Worm (Caenorhabditis elegans): ENCODE measurements around the gene miro-1.
A peak's percentile ranks its signal among the peaks of the same experiment; 100 is the strongest.
"Not testable (repeated sequence)": the region's sequence is repeated elsewhere in the genome, so short reads cannot be mapped to it uniquely, and the experiment has no call there.

The miro-1 gene

DNA sequence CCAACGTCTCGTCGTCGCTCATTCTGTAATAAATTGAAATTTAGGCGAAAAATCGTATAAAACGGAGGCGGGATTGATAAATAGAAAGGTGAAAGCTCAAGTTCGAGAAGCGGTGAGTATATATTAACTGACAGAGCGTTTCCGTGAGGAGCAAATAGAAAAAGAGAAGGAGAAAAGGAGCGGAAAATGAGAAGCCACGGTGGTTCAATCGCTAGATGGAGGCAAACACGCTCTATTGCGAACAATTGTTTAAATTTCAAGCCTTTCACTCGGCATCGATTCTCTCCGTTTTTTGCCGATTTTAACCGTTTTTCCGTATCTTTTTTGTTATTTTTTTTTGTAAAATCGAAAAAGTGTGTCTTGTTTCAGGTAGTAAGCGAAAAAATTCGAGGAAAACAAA, at the start of gene miro-1:
TSS of gene miro-1 (minus strand) at position 23 of the 400 bp plus-strand sequence.
- not testable (repeated sequence) for TF ChIP-seq T22C8.4 (GFP tag; IDR thresholded peaks at IDR 0.05); tab-1 (GFP tag; IDR thresholded peaks at IDR 0.05); cog-1 (tag; optimal IDR thresholded peaks at IDR 0.05)

DNA sequence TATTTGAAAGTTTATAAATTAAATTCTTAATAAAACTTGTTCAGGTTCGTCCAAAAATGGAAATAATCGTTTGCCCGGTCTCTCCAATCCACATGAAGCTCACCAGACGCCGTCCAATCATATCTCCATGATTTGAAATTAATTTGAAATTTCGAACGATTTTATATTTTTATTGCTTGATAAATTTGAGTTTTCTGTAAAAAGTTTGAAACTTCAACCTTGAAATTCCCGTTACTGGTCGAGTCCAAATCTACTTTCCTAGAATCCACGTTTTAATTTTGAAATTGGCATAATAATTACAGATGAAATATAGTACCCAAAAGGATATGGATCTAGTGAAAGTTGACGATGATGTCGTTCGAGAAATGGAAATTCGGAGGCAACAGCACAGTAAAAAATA, 48.8 kb upstream of the miro-1 start, which contains the start of gene npp-26:
TSS of gene npp-26 (plus strand) at position 301 of the 400 bp plus-strand sequence.
- TF ChIP-seq med-1 (GFP tag; optimal IDR thresholded peaks at IDR 0.05; ENCODE audit: insufficient read depth) (no peak), ztf-23 (GFP tag; IDR thresholded peaks at IDR 0.05) (no peak)

DNA sequence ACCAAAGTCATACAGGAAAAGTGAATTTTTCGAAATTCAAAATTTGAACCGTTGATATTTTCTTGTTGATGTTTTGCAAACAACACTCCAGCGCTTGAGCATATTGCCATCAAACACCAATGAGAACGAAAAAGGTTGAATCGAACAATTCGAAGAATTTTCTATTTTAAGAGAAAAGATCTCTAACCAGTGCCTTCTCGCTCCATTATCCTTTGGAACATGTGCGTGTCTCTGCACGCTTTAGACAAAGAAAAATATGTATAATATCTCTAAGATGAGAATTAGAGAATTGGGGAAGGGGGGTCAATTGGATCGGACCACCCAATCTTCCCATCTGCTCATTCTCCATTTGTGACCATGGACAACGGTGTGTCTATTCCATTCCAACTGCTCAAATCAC, 48.2 kb upstream of the miro-1 start, which contains the start of gene Y17G9B.2:
TSS of gene Y17G9B.2 (plus strand) at position 301 of the 400 bp plus-strand sequence.
- TF ChIP-seq tab-1 (GFP tag; IDR thresholded peaks at IDR 0.05) (no peak), flt-1 (GFP tag; IDR thresholded peaks at IDR 0.05) (no peak), ztf-23 (GFP tag; IDR thresholded peaks at IDR 0.05) (no peak), T22C8.4 (GFP tag; IDR thresholded peaks at IDR 0.05) (no peak), klf-2 (GFP tag; conservative IDR thresholded peaks at IDR 0.05) (no peak), ztf-29 (GFP tag; IDR thresholded peaks at IDR 0.05) (no peak), med-1 (GFP tag; optimal IDR thresholded peaks at IDR 0.05; ENCODE audit: insufficient read depth) (no peak), ref-1 (GFP tag; conservative IDR thresholded peaks at IDR 0.05) (no peak), cog-1 (tag; optimal IDR thresholded peaks at IDR 0.05) (no peak)

DNA sequence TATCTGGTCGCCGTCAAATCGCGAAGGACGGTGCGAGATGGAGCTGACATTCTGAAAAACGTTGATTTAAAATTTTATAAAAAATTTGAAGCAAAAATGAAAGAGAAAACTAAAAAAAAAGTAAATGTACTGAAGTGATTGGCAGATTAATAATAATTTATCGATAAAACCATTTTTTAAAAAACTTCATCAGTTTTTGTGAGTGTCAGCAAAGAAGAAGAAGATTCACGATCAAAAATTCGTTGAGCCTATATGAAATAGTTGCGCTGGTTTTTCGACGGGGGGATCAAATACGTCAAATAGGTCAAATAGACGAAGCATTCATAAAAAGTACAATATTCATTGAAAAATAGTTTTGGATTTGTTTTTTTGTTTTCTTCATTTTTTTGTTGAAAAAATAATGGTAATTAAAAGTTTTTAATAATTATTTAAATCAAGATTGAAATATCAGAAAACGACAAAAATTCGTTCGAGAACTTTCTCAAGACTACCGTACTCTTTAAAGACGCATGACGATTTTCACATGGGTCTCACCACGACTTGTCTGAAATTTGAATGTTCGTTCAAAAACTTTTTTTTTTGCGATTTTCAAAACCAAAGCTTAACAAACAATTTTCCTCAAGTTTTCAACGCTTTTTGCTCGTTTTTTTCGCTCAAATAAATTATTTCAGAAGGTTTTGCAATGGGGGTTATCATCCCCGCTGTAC, 44.9 kb upstream of the miro-1 start, which contains the start of the genes memi-1 and cyp-31A3:
TSS of gene memi-1 (minus strand) at position 51 of the 707 bp plus-strand sequence.
TSS of gene cyp-31A3 (plus strand) at position 672 of the 707 bp plus-strand sequence.
- no peak for TF ChIP-seq med-1 (GFP tag; optimal IDR thresholded peaks at IDR 0.05; ENCODE audit: insufficient read depth)
- TF ChIP-seq ztf-29 (GFP tag; IDR thresholded peaks at IDR 0.05), result no peak
- TF ChIP-seq ref-1 (GFP tag; conservative IDR thresholded peaks at IDR 0.05), result no peak
- TF ChIP-seq ztf-23 (GFP tag; IDR thresholded peaks at IDR 0.05), result no peak
- no peak for TF ChIP-seq cog-1 (tag; optimal IDR thresholded peaks at IDR 0.05)
- TF ChIP-seq flt-1 (GFP tag; IDR thresholded peaks at IDR 0.05), result no peak
- TF ChIP-seq klf-2 (GFP tag; conservative IDR thresholded peaks at IDR 0.05), result no peak
- TF ChIP-seq tab-1 (GFP tag; IDR thresholded peaks at IDR 0.05), result no peak
- TF ChIP-seq T22C8.4 (GFP tag; IDR thresholded peaks at IDR 0.05), result no peak

DNA sequence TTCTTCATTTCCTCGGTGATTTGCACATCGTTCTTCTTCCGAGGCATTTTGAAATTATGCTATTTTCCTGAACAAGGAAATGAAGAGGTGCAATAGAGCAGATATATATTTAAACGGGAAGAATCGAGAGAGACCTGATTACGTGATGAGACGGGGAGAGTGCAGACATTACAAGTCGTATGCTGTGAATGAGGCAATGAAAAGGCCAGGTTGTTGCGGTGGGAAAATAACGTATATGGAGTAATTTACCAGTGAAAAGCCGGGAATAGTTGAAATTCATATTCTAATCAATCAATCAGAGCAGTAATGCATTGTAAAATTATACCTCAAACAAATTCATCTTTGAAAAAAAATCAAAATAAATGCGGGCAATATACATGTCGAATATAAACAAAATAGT, 43.1 kb upstream of the miro-1 start, which contains the start of gene Y17G9B.8:
TSS of gene Y17G9B.8 (minus strand) at position 182 of the 400 bp plus-strand sequence.
- TF ChIP-seq cog-1 (tag; optimal IDR thresholded peaks at IDR 0.05), result no peak
- TF ChIP-seq klf-2 (GFP tag; conservative IDR thresholded peaks at IDR 0.05), result no peak
- TF ChIP-seq ztf-23 (GFP tag; IDR thresholded peaks at IDR 0.05), result no peak
- TF ChIP-seq ztf-29 (GFP tag; IDR thresholded peaks at IDR 0.05), result no peak
- no peak for TF ChIP-seq ref-1 (GFP tag; conservative IDR thresholded peaks at IDR 0.05)
- no peak for TF ChIP-seq med-1 (GFP tag; optimal IDR thresholded peaks at IDR 0.05; ENCODE audit: insufficient read depth)
- TF ChIP-seq T22C8.4 (GFP tag; IDR thresholded peaks at IDR 0.05), result no peak
- no peak for TF ChIP-seq tab-1 (GFP tag; IDR thresholded peaks at IDR 0.05)
- no peak for TF ChIP-seq flt-1 (GFP tag; IDR thresholded peaks at IDR 0.05)

DNA sequence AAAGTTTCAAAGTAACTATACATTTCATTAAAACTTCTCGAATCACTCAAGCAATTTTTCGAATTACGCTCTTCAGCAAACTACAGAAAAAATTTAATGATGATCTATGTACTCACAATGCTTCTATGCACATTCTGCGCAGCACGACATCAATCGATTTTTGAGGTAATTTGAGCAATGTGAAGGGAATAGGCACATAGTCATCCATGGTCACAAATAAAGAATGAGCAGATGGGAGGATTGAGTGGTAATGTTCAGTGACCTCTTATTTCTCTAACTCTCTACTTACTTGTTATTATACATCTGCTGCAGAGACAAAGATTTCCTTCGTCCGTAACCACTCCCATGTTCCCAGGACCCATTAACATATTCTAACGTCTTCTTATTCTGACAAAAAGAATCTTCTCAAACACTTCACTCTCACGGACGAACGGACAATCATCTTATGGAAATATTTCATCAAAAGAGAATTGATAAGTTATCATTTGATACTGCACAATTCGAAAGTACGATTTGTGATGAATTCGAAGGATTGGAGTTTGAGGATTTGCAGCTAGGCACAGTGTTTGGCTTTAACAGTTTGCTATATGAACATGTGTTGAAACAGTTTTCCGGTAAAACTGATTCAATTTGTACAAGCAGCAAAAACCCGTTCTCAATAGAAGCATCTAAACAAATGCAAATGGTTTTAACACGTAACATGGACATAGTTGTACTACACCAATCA, 40.5 kb upstream of the miro-1 start, which contains the start of the genes fbxb-77 and Y17G9B.11:
TSS of gene fbxb-77 (minus strand) at position 229 of the 727 bp plus-strand sequence.
TSS of gene Y17G9B.11 (plus strand) at position 677 of the 727 bp plus-strand sequence.
- no peak for TF ChIP-seq flt-1 (GFP tag; IDR thresholded peaks at IDR 0.05)
- no peak for TF ChIP-seq T22C8.4 (GFP tag; IDR thresholded peaks at IDR 0.05)
- TF ChIP-seq ztf-29 (GFP tag; IDR thresholded peaks at IDR 0.05), result no peak
- TF ChIP-seq med-1 (GFP tag; optimal IDR thresholded peaks at IDR 0.05; ENCODE audit: insufficient read depth), result no peak
- TF ChIP-seq ref-1 (GFP tag; conservative IDR thresholded peaks at IDR 0.05), result no peak

DNA sequence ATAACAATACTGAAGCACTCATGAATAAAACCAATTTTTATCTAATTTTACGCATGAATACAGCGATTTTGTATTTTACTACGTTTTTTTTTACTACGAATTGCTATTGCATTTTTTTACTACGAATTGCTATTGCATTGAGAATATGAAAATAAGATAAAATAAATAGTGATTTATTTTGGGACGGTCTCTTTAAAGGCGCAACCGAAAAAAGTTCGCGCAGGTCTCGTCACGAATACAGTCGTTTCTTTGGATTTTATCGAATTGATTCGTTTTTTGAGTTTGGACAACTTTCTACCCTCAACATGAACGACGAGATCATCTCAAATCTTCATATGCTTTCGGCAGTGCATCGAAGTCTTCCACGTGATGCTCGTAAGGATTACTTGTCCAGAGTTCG, 36.2 kb upstream of the miro-1 start, which contains the start of gene Y17G9B.4:
TSS of gene Y17G9B.4 (plus strand) at position 306 of the 400 bp plus-strand sequence.
- TF ChIP-seq tab-1 (GFP tag; IDR thresholded peaks at IDR 0.05) (no peak), ztf-23 (GFP tag; IDR thresholded peaks at IDR 0.05) (no peak), med-1 (GFP tag; optimal IDR thresholded peaks at IDR 0.05; ENCODE audit: insufficient read depth) (no peak), T22C8.4 (GFP tag; IDR thresholded peaks at IDR 0.05) (no peak), flt-1 (GFP tag; IDR thresholded peaks at IDR 0.05) (no peak), klf-2 (GFP tag; conservative IDR thresholded peaks at IDR 0.05) (no peak), ztf-29 (GFP tag; IDR thresholded peaks at IDR 0.05) (no peak), cog-1 (tag; optimal IDR thresholded peaks at IDR 0.05) (no peak), ref-1 (GFP tag; conservative IDR thresholded peaks at IDR 0.05) (no peak)

DNA sequence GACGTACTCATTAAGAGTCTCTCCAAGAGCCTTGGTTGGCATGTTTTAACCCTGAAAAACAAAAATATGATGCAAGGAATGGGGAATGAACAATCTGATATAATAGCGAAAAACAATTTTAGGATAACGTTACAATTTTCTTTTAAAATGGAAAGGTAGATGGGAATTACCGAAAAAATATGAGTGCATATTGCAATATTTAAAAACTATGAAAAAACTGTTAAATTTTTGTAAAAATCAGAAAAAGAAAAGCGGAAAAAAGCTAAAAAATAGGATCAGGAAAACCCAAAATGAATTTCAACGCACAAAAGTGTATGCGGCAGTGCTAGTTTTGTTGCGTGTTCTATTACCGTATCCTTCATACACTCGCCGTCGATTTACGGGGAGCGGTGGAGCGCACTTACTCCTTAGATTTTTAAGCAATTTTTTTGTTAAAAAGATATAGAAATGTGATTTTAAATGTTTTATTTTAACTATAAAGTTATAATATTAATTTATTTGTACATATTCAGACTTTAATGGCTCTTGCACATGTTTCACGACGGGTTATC, 34.2 kb upstream of the miro-1 start, which contains the start of the genes rpl-20 and Y17G9B.5:
TSS of gene rpl-20 (minus strand) at position 51 of the 551 bp plus-strand sequence.
TSS of gene Y17G9B.5 (plus strand) at position 513 of the 551 bp plus-strand sequence.
- TF ChIP-seq ztf-23 (GFP tag; IDR thresholded peaks at IDR 0.05), result peak; percentile 95
- TF ChIP-seq cog-1 (tag; optimal IDR thresholded peaks at IDR 0.05), result peak; percentile 99
- peak; percentile 36 for TF ChIP-seq med-1 (GFP tag; optimal IDR thresholded peaks at IDR 0.05; ENCODE audit: insufficient read depth)
- peak; percentile 75 for TF ChIP-seq T22C8.4 (GFP tag; IDR thresholded peaks at IDR 0.05)
- peak; percentile 85 for TF ChIP-seq ztf-29 (GFP tag; IDR thresholded peaks at IDR 0.05)
- peak; percentile 94 for TF ChIP-seq flt-1 (GFP tag; IDR thresholded peaks at IDR 0.05)
- TF ChIP-seq klf-2 (GFP tag; conservative IDR thresholded peaks at IDR 0.05), result peak; percentile 41; the same call in 1 of the 2 replicates
- peak; percentile 58; the same call in 1 of the 2 replicates for TF ChIP-seq tab-1 (GFP tag; IDR thresholded peaks at IDR 0.05)
- 0 out of 2 replicates have a peak, but pooled peaks have one; percentile 31 for TF ChIP-seq ref-1 (GFP tag; conservative IDR thresholded peaks at IDR 0.05)

DNA sequence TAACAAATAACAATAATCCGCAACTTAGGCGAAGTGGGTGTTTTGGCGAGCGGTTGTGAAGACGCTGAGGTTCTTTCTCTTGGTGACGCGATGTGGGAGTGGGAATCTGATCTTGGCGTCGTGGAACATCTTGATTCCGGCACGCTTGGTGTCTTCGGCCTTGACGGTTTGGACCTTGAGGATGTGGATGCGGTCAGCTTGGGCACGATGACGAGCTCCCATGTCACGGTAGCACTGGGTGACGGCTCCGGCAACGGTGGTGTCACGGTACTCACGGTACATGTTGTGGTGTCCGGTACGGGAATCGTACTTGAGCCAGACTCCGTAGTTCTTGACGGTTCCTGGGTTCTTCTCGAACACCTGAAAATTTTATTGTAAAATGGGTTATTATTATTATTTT, 33.5 kb upstream of the miro-1 start:
- TF ChIP-seq tab-1 (GFP tag; IDR thresholded peaks at IDR 0.05) (no peak), klf-2 (GFP tag; conservative IDR thresholded peaks at IDR 0.05) (no peak), flt-1 (GFP tag; IDR thresholded peaks at IDR 0.05) (peak; percentile 56; the same call in 1 of the 2 replicates), ztf-23 (GFP tag; IDR thresholded peaks at IDR 0.05) (0 out of 2 replicates have a peak, but pooled peaks have one; percentile 30)
